Worm (Caenorhabditis elegans) whole organism, young adult: ENCODE data around the gene T15H9.4.

ENCODE experiments used
- F49E8.2 ChIP-seq: sonication (generic microtip); optimal IDR thresholded peaks from 3 replicates; lab custom pipeline; 2017; ENCODE audit warnings: missing genetic modification characterization, mild to moderate bottlenecking, missing compliant biosample characterization, antibody characterized with exemption, moderate library complexity; ENCODE audit not compliant: insufficient read depth
- Y56A3A.18 ChIP-seq: fragments of 200-800 bp; sonication (Bioruptor generic); IDR thresholded peaks from 2 replicates; pipeline ENCODE4 v1.3.6; 2022; ENCODE audit warnings: missing genetic modification reagents, missing genetic modification characterization, missing compliant biosample characterization
- cebp-2 ChIP-seq: fragments of 200-800 bp; sonication (Bioruptor generic); IDR thresholded peaks from 2 replicates; pipeline ENCODE4 v1.3.6; 2022; ENCODE audit warnings: missing genetic modification characterization, missing compliant biosample characterization
- dox-1 ChIP-seq: fragments of 200-800 bp; sonication (Bioruptor generic); IDR thresholded peaks from 2 replicates; pipeline ENCODE4 v1.3.6; 2022; ENCODE audit warnings: missing genetic modification reagents, missing genetic modification characterization, missing compliant biosample characterization
- egrh-3 ChIP-seq: fragments of 200-800 bp; sonication (Bioruptor generic); IDR thresholded peaks from 2 replicates; pipeline ENCODE4 v1.3.6; 2022; ENCODE audit warnings: missing genetic modification reagents, missing genetic modification characterization, missing compliant biosample characterization
- mcd-1 ChIP-seq: fragments of 200-800 bp; sonication (Bioruptor generic); IDR thresholded peaks from 2 replicates; pipeline ENCODE4 v1.3.6; 2022; ENCODE audit warnings: missing genetic modification reagents, missing genetic modification characterization, missing compliant biosample characterization
- sdz-38 ChIP-seq: sonication (generic microtip); optimal IDR thresholded peaks from 2 replicates; lab custom pipeline; 2016; ENCODE audit warnings: missing genotype, missing genetic modification characterization, missing compliant biosample characterization
- sea-2 ChIP-seq: fragments of 200-800 bp; sonication (Bioruptor generic); IDR thresholded peaks from 2 replicates; pipeline ENCODE4 v1.3.6; 2022; ENCODE audit warnings: missing genetic modification characterization, missing compliant biosample characterization
- snpc-1.1 ChIP-seq: sonication (generic microtip); optimal IDR thresholded peaks from 2 replicates; lab custom pipeline; 2017; ENCODE audit warnings: missing genetic modification characterization, mild to moderate bottlenecking, missing compliant biosample characterization, antibody characterized with exemption, moderate library complexity, missing genotype, missing genetic modification reagents; ENCODE audit not compliant: insufficient read depth
- snpc-3.4 ChIP-seq: sonication (generic microtip); optimal IDR thresholded peaks from 2 replicates; lab custom pipeline; 2017; ENCODE audit warnings: missing genetic modification characterization, mild to moderate bottlenecking, missing compliant biosample characterization, antibody characterized with exemption, moderate library complexity, missing genotype, missing genetic modification reagents
- unc-62 ChIP-seq: fragments of 150-350 bp; optimal IDR thresholded peaks from 2 replicates; lab custom pipeline; 2014; ENCODE audit warnings: missing biosample characterization, missing genetic modification reagents, missing genetic modification characterization
- ztf-3 ChIP-seq: fragments of 200-800 bp; sonication (Bioruptor generic); optimal IDR thresholded peaks from 2 replicates; lab custom pipeline; 2018; ENCODE audit warnings: mild to moderate bottlenecking, missing genetic modification characterization, missing compliant biosample characterization

- TF ChIP-seq egrh-3 (GFP tag; lab: Robert Waterston, UW) (no peak), snpc-1.1 (tag; lab: Kevin White, UChicago) (no peak), sea-2 (no peak), cebp-2 (no peak), sdz-38 (no peak), snpc-3.4 (tag; lab: Kevin White, UChicago) (no peak), mcd-1 (no peak), dox-1 (no peak), F49E8.2 (tag; lab: Kevin White, UChicago) (no peak), unc-62 (GFP tag; lab: Kevin White, UChicago) (no peak), Y56A3A.18 (GFP tag; lab: Robert Waterston, UW) (no peak), ztf-3 (GFP tag; lab: Kevin White, UChicago) (no peak)
These were observed 24.9 kb upstream of the T15H9.4 start, which contains the start of gene ugt-58 for ce11 chrII:9586734-9587209.
